Worm (Caenorhabditis elegans): Measurements from ENCODE around the gene lite-1.

ce11 chrX:6273772-6274171 lies 43.2 kb upstream of the lite-1 start:
- no peak for TF ChIP-seq ceh-58 (GFP tag; IDR thresholded peaks at IDR 0.05)
- no peak for TF ChIP-seq madf-10 (tag; optimal IDR thresholded peaks at IDR 0.05)
- TF ChIP-seq ama-1 (optimal IDR thresholded peaks at IDR 0.05), result no peak
- no peak for TF ChIP-seq ama-1 (GFP tag; optimal IDR thresholded peaks at IDR 0.05)
- TF ChIP-seq unc-62 (GFP tag; optimal IDR thresholded peaks at IDR 0.05), result no peak
- TF ChIP-seq nfya-1 (tag; optimal IDR thresholded peaks at IDR 0.05; ENCODE audit: borderline replicate concordance, insufficient read depth), result no peak
- no peak for TF ChIP-seq tbp1 (GFP tag; optimal IDR thresholded peaks at IDR 0.05)
- no peak for TF ChIP-seq pha-4 (tag; optimal IDR thresholded peaks at IDR 0.05)

All from whole organism, young adult.